Fruit fly (Drosophila melanogaster) whole organism, embryonic: ENCODE data around the gene nudC.

Experiments
- Asciz ChIP-seq: fragments of 200-800 bp; sonication (Bioruptor generic); optimal IDR thresholded peaks from 2 replicates; lab custom pipeline; 2017; ENCODE audit warnings: missing biosample characterization, mild to moderate bottlenecking, missing genetic modification characterization, missing genetic modification reagents
- C15 ChIP-seq: fragments of 200-800 bp; sonication (Bioruptor generic); IDR thresholded peaks from 3 replicates; pipeline ENCODE4 v1.3.6; 2022; ENCODE audit warnings: missing biosample characterization, missing genetic modification characterization
- CG12744 ChIP-seq: fragments of 200-800 bp; sonication (Bioruptor generic); optimal IDR thresholded peaks from 2 replicates; lab custom pipeline; 2016; ENCODE audit warnings: missing biosample characterization, missing genetic modification characterization
- CG13287 ChIP-seq: fragments of 200-800 bp; sonication (Bioruptor generic); IDR thresholded peaks from 2 replicates; pipeline ENCODE4 v1.3.6; 2022; ENCODE audit warnings: missing biosample characterization, missing genetic modification characterization; ENCODE audit not compliant: partially characterized antibody
- CG17361 ChIP-seq: fragments of 200-800 bp; sonication (Bioruptor generic); IDR thresholded peaks from 3 replicates; pipeline ENCODE4 v1.3.6; 2022; ENCODE audit warnings: missing biosample characterization, missing genetic modification characterization
- CG17802 ChIP-seq: fragments of 200-800 bp; sonication (Bioruptor generic); optimal IDR thresholded peaks from 2 replicates; lab custom pipeline; 2018; ENCODE audit warnings: missing biosample characterization, mild to moderate bottlenecking, missing genetic modification characterization, moderate library complexity
- CG17829 ChIP-seq: fragments of 200-800 bp; optimal IDR thresholded peaks from 2 replicates; lab custom pipeline; 2019; ENCODE audit warnings: missing biosample characterization, mild to moderate bottlenecking, missing genetic modification characterization, moderate library complexity
- CG3281 ChIP-seq: fragments of 200-800 bp; sonication (Bioruptor generic); optimal IDR thresholded peaks from 3 replicates; lab custom pipeline; 2017; ENCODE audit warnings: missing biosample characterization, mild to moderate bottlenecking, missing genetic modification characterization
- CG6175 ChIP-seq: fragments of 200-800 bp; sonication (Bioruptor generic); IDR thresholded peaks from 3 replicates; pipeline ENCODE4 v1.3.6; 2022; ENCODE audit warnings: missing biosample characterization, missing genetic modification characterization
- CG6272 ChIP-seq: fragments of 200-800 bp; sonication (Bioruptor generic); IDR thresholded peaks from 2 replicates; pipeline ENCODE4 v1.3.6; 2022; ENCODE audit warnings: missing biosample characterization, missing genetic modification characterization
- CG7786 ChIP-seq: fragments of 200-800 bp; sonication (Bioruptor generic); optimal IDR thresholded peaks from 2 replicates; lab custom pipeline; 2016; ENCODE audit warnings: missing biosample characterization, missing genetic modification characterization
- CG9215 ChIP-seq: fragments of 200-800 bp; sonication (Bioruptor generic); IDR thresholded peaks from 2 replicates; pipeline ENCODE4 v1.3.6; 2022; ENCODE audit warnings: missing biosample characterization, missing genetic modification characterization
- D ChIP-seq, 2 experiments: fragments of 200-800 bp in 1 of 2; fragments of >200 bp in 1 of 2; sonication (Bioruptor generic) in 1 of 2; optimal IDR thresholded peaks; 2 replicates in 1 of 2; 3 replicates in 1 of 2; lab custom pipeline; 2017; ENCODE audit warnings: mild to moderate bottlenecking in 1 of 2, missing biosample characterization in 1 of 2, missing genetic modification characterization in 1 of 2, missing genetic modification reagents in 1 of 2
- Dfd ChIP-seq, 2 experiments: fragments of >200 bp; optimal IDR thresholded peaks; 2 replicates each; lab custom pipeline; 2017; ENCODE audit warnings: missing biosample characterization in 2 of 2, missing genetic modification characterization in 2 of 2
- ERR ChIP-seq: fragments of 200-800 bp; sonication (Bioruptor generic); optimal IDR thresholded peaks from 2 replicates; lab custom pipeline; 2016; ENCODE audit warnings: missing biosample characterization, missing genetic modification characterization
- H2.0 ChIP-seq: fragments of 200-800 bp; sonication (Bioruptor generic); IDR thresholded peaks from 2 replicates; pipeline ENCODE4 v1.3.6; 2022; ENCODE audit warnings: missing biosample characterization, missing genetic modification characterization
- HLHmδ ChIP-seq: fragments of 200-800 bp; sonication (Bioruptor generic); optimal IDR thresholded peaks from 2 replicates; lab custom pipeline; 2018; ENCODE audit warnings: missing biosample characterization, mild to moderate bottlenecking, missing genetic modification characterization, moderate library complexity
- HmgD ChIP-seq: fragments of 200-800 bp; sonication (Bioruptor generic); optimal IDR thresholded peaks from 3 replicates; lab custom pipeline; 2016; ENCODE audit warnings: missing biosample characterization, missing genetic modification characterization
- Hr51 ChIP-seq, 2 experiments: fragments of 200-800 bp; sonication (Bioruptor generic); optimal IDR thresholded peaks; 2 replicates in 1 of 2; 3 replicates in 1 of 2; lab custom pipeline; 2016 to 2018; ENCODE audit warnings: missing biosample characterization in 2 of 2, missing genetic modification characterization in 2 of 2, mild to moderate bottlenecking in 1 of 2, moderate library complexity in 1 of 2
- NfI ChIP-seq: fragments of 200-800 bp; sonication (Bioruptor generic); optimal IDR thresholded peaks from 3 replicates; lab custom pipeline; 2018; ENCODE audit warnings: missing biosample characterization, mild to moderate bottlenecking, missing genetic modification characterization, moderate library complexity
- Oaz ChIP-seq: fragments of 200-800 bp; sonication (Bioruptor generic); IDR thresholded peaks from 2 replicates; pipeline ENCODE4 v1.3.6; 2022; ENCODE audit warnings: missing biosample characterization, missing genetic modification characterization
- Pdp1 ChIP-seq, 2 experiments: fragments of 200-800 bp; sonication (Bioruptor generic); optimal IDR thresholded peaks; 3 replicates each; lab custom pipeline; 2016; ENCODE audit warnings: missing biosample characterization in 2 of 2, missing genetic modification characterization in 2 of 2, mild to moderate bottlenecking in 1 of 2, moderate library complexity in 1 of 2
- Poxn ChIP-seq: fragments of 200-800 bp; sonication (Bioruptor generic); IDR thresholded peaks from 2 replicates; pipeline ENCODE4 v1.3.6; 2022; ENCODE audit warnings: missing biosample characterization, missing genetic modification characterization
- Ravus ChIP-seq: fragments of 200-800 bp; sonication (Bioruptor generic); IDR thresholded peaks from 2 replicates; pipeline ENCODE4 v1.3.6; 2022; ENCODE audit warnings: missing biosample characterization, missing genetic modification characterization
- Sox100B ChIP-seq: fragments of 200-800 bp; sonication (Bioruptor generic); optimal IDR thresholded peaks from 3 replicates; lab custom pipeline; 2018; ENCODE audit warnings: missing biosample characterization, mild to moderate bottlenecking, missing genetic modification characterization
- chif ChIP-seq, 2 experiments: fragments of 200-800 bp; sonication (Bioruptor generic); optimal IDR thresholded peaks; 3 replicates each; lab custom pipeline; 2016; ENCODE audit warnings: missing biosample characterization in 2 of 2, missing genetic modification characterization in 2 of 2
- dan ChIP-seq: fragments of 200-800 bp; sonication (Bioruptor generic); IDR thresholded peaks from 2 replicates; pipeline ENCODE4 v1.3.6; 2022; ENCODE audit warnings: missing biosample characterization, missing genetic modification characterization
- dimm ChIP-seq: fragments of 200-800 bp; sonication (Bioruptor generic); IDR thresholded peaks from 2 replicates; pipeline ENCODE4 v1.3.6; 2022; ENCODE audit warnings: missing biosample characterization, missing genetic modification characterization
- dm ChIP-seq: fragments of 200-800 bp; sonication (Bioruptor generic); optimal IDR thresholded peaks from 3 replicates; lab custom pipeline; 2016; ENCODE audit warnings: missing biosample characterization, missing genetic modification characterization
- emc ChIP-seq: fragments of 200-800 bp; sonication (Bioruptor generic); optimal IDR thresholded peaks from 2 replicates; lab custom pipeline; 2016; ENCODE audit warnings: missing biosample characterization, missing genetic modification characterization
- esg ChIP-seq: fragments of 200-800 bp; sonication (Bioruptor generic); conservative IDR thresholded peaks from 2 replicates; pipeline ENCODE4 v1.3.6; 2022; ENCODE audit warnings: missing biosample characterization, missing genetic modification characterization
- gce ChIP-seq: fragments of 200-800 bp; sonication (Bioruptor generic); IDR thresholded peaks from 3 replicates; pipeline ENCODE4 v1.3.6; 2022; ENCODE audit warnings: missing biosample characterization, missing genetic modification characterization
- gfzf ChIP-seq: fragments of 200-800 bp; sonication (Bioruptor generic); optimal IDR thresholded peaks from 2 replicates; lab custom pipeline; 2016; ENCODE audit warnings: missing biosample characterization, mild to moderate bottlenecking, missing genetic modification characterization, moderate library complexity
- knrl ChIP-seq: fragments of 200-800 bp; sonication (Bioruptor generic); IDR thresholded peaks from 3 replicates; pipeline ENCODE4 v1.3.6; 2022; ENCODE audit warnings: missing biosample characterization, missing genetic modification characterization; ENCODE audit not compliant: partially characterized antibody
- lbe ChIP-seq: fragments of 200-800 bp; sonication (Bioruptor generic); optimal IDR thresholded peaks from 2 replicates; lab custom pipeline; 2016; ENCODE audit warnings: missing biosample characterization, mild to moderate bottlenecking, missing genetic modification characterization
- lmd ChIP-seq: fragments of 200-800 bp; sonication (Bioruptor generic); IDR thresholded peaks from 2 replicates; pipeline ENCODE4 v1.3.6; 2022; ENCODE audit warnings: missing biosample characterization, missing genetic modification characterization
- nerfin-2 ChIP-seq: fragments of 200-800 bp; sonication (Bioruptor generic); IDR thresholded peaks from 2 replicates; pipeline ENCODE4 v1.3.6; 2022; ENCODE audit warnings: missing biosample characterization, missing genetic modification characterization; ENCODE audit not compliant: partially characterized antibody
- nom ChIP-seq: fragments of 200-800 bp; sonication (Bioruptor generic); optimal IDR thresholded peaks from 2 replicates; lab custom pipeline; 2017; ENCODE audit warnings: missing biosample characterization, missing genetic modification characterization, mild to moderate bottlenecking, moderate library complexity, missing genetic modification reagents
- prd ChIP-seq, 3 experiments: fragments of >200 bp in 2 of 3; fragments of 200-800 bp in 1 of 3; sonication (Bioruptor generic) in 1 of 3; optimal IDR thresholded peaks in 2 of 3; IDR thresholded peaks in 1 of 3; 2 replicates in 2 of 3; 3 replicates in 1 of 3; pipeline versions ENCODE4 v1.3.6 to Lab custom; 2017 to 2022; ENCODE audit warnings: missing biosample characterization in 1 of 3, missing genetic modification characterization in 1 of 3
- repo ChIP-seq: fragments of 200-800 bp; sonication (Bioruptor generic); optimal IDR thresholded peaks from 2 replicates; lab custom pipeline; 2016; ENCODE audit warnings: missing biosample characterization, missing genetic modification characterization
- sens ChIP-seq: fragments of 200-800 bp; sonication (Bioruptor generic); peaks from one replicate; lab custom pipeline; 2016; ENCODE audit warnings: missing biosample characterization, missing genetic modification characterization
- sqz ChIP-seq: fragments of 200-800 bp; sonication (Bioruptor generic); optimal IDR thresholded peaks from 3 replicates; lab custom pipeline; 2018; ENCODE audit warnings: missing biosample characterization, mild to moderate bottlenecking, missing genetic modification characterization
- sr ChIP-seq: fragments of 200-800 bp; sonication (Bioruptor generic); IDR thresholded peaks from 3 replicates; pipeline ENCODE4 v1.3.6; 2022; ENCODE audit warnings: missing biosample characterization, missing genetic modification characterization
- ssp ChIP-seq: fragments of 200-800 bp; sonication (Bioruptor generic); IDR thresholded peaks from 2 replicates; pipeline ENCODE4 v1.3.6; 2022; ENCODE audit warnings: missing biosample characterization, missing genetic modification characterization
- stwl ChIP-seq: fragments of 200-800 bp; sonication (Bioruptor generic); optimal IDR thresholded peaks from 3 replicates; lab custom pipeline; 2018; ENCODE audit warnings: missing biosample characterization, mild to moderate bottlenecking, missing genetic modification characterization, moderate library complexity
- tup ChIP-seq: fragments of 200-800 bp; sonication (Bioruptor generic); optimal IDR thresholded peaks from 2 replicates; lab custom pipeline; 2016; ENCODE audit warnings: missing biosample characterization, mild to moderate bottlenecking, missing genetic modification characterization, moderate library complexity

Gene nudC

dm6 chr3L:16855287-16855686 is 50.5 kb downstream of the nudC start (continued):
- TF ChIP-seq CG6272 (GFP tag; lab: Robert Waterston, UW) (no peak), dan (GFP tag; lab: Robert Waterston, UW) (no peak), CG9215 (GFP tag; lab: Robert Waterston, UW) (no peak), gce (GFP tag; lab: Robert Waterston, UW) (no peak), sqz (GFP tag; lab: Kevin White, UChicago) (no peak), HmgD (no peak), emc (GFP tag; lab: Kevin White, UChicago) (no peak), dm (GFP tag; lab: Kevin White, UChicago) (no peak), CG6175 (no peak), dimm (no peak), Oaz (GFP tag; lab: Robert Waterston, UW) (no peak), CG7786 (GFP tag; lab: Kevin White, UChicago) (no peak), NfI (GFP tag; lab: Kevin White, UChicago) (no peak), esg (no peak), sr (GFP tag; lab: Robert Waterston, UW) (0 out of 3 replicates have a peak, but pooled peaks have one; percentile 6), repo (GFP tag; lab: Kevin White, UChicago) (no peak)

dm6 chr3L:16858780-16859179 is 54.0 kb downstream of the nudC start, which contains the start of gene sinah:
sinah (plus strand) TSS chr3L:16859080.
- TF ChIP-seq HLHmδ (GFP tag; lab: Kevin White, UChicago) (no peak), CG12744 (no peak), C15 (GFP tag; lab: Robert Waterston, UW) (no peak), nerfin-2 (GFP tag; lab: Robert Waterston, UW) (no peak), Ravus (GFP tag; lab: Robert Waterston, UW) (no peak), D (optimal IDR thresholded peaks at IDR 0.05; lab: Kevin White, UChicago) (no peak), D (GFP tag; optimal IDR thresholded peaks at IDR 0.05; lab: Kevin White, UChicago) (no peak), Asciz (no peak)

- no peak for TF ChIP-seq ERR (GFP tag; lab: Kevin White, UChicago)
- TF ChIP-seq lmd (GFP tag; lab: Robert Waterston, UW), result no peak
- no peak for TF ChIP-seq Sox100B (GFP tag; lab: Kevin White, UChicago)
- TF ChIP-seq Pdp1 (GFP tag; optimal IDR thresholded peaks at IDR 0.05; lab: Kevin White, UChicago), result peak in 1 of 2 experiments; percentile 5
- no peak for TF ChIP-seq tup (GFP tag; lab: Kevin White, UChicago)
Measured at dm6 chr3L:16860322-16860721, 55.5 kb downstream of the nudC start, which contains the start of gene CG13029. CG13029 (plus strand) TSS chr3L:16860622.

- no peak for TF ChIP-seq knrl (GFP tag; lab: Robert Waterston, UW)
- 0 out of 3 replicates have a peak, but pooled peaks have one; percentile 27 for TF ChIP-seq CG17361
- no peak for TF ChIP-seq chif (GFP tag; optimal IDR thresholded peaks at IDR 0.05; lab: Kevin White, UChicago)
- TF ChIP-seq lbe (GFP tag; lab: Kevin White, UChicago), result no peak
- no peak for TF ChIP-seq CG13287 (GFP tag; lab: Robert Waterston, UW)
- no peak for TF ChIP-seq CG6175
- TF ChIP-seq nom (GFP tag; lab: Kevin White, UChicago), result no peak
- TF ChIP-seq Hr51 (GFP tag; optimal IDR thresholded peaks at IDR 0.05; lab: Kevin White, UChicago), result no peak
- TF ChIP-seq H2.0 (GFP tag; lab: Robert Waterston, UW), result no peak
- peak; percentile 3 for TF ChIP-seq CG17829
- peak; percentile 62 for TF ChIP-seq gfzf
- TF ChIP-seq sens (GFP tag; lab: Kevin White, UChicago), result peak; percentile 66
- TF ChIP-seq repo (GFP tag; lab: Kevin White, UChicago), result no peak
- TF ChIP-seq CG3281 (GFP tag; lab: Kevin White, UChicago), result no peak
- TF ChIP-seq stwl (tag; lab: Kevin White, UChicago), result peak; percentile 74
- peak in 1 of 2 experiments; percentile 89 for TF ChIP-seq Dfd (GFP tag; optimal IDR thresholded peaks at IDR 0.05; lab: Kevin White, UChicago)
- TF ChIP-seq prd (optimal IDR thresholded peaks at IDR 0.05; lab: Kevin White, UChicago), result no peak
- no peak for TF ChIP-seq prd (GFP tag; IDR thresholded peaks at IDR 0.05; lab: Robert Waterston, UW)
- peak; percentile 63 for TF ChIP-seq CG17802 (tag; lab: Kevin White, UChicago)
- TF ChIP-seq ssp (GFP tag; lab: Robert Waterston, UW), result peak; percentile 93
- TF ChIP-seq Poxn (GFP tag; lab: Robert Waterston, UW), result no peak
Measured at dm6 chr3L:16860879-16861278, 56.1 kb downstream of the nudC start.
